Worm (Caenorhabditis elegans) whole organism, L2 larva: ENCODE measurements around the gene B0250.8.

Experiments used
- C34F6.9 ChIP-seq: fragments of 150-350 bp; optimal IDR thresholded peaks from 2 replicates; lab custom pipeline; 2014; ENCODE audit warnings: missing biosample characterization, missing genetic modification characterization
- F13H6.1 ChIP-seq: sonication (generic microtip); optimal IDR thresholded peaks from 2 replicates; lab custom pipeline; 2016; ENCODE audit warnings: missing genetic modification characterization, missing compliant biosample characterization
- R02D3.7 ChIP-seq: fragments of 150-350 bp; optimal IDR thresholded peaks from 2 replicates; lab custom pipeline; 2014; ENCODE audit warnings: missing biosample characterization, missing genetic modification characterization
- Y55F3AM.14 ChIP-seq: fragments of 200-800 bp; sonication (Bioruptor generic); optimal IDR thresholded peaks from 2 replicates; lab custom pipeline; 2018; ENCODE audit warnings: mild to moderate bottlenecking, missing genetic modification characterization, missing compliant biosample characterization
- alr-1 ChIP-seq: fragments of 150-350 bp; optimal IDR thresholded peaks from 2 replicates; lab custom pipeline; 2014; ENCODE audit warnings: missing biosample characterization, missing genetic modification characterization
- aly-2 ChIP-seq: fragments of 150-350 bp; optimal IDR thresholded peaks from 2 replicates; lab custom pipeline; 2014; ENCODE audit warnings: missing biosample characterization, missing genetic modification characterization
- ama-1 ChIP-seq: fragments of 150-350 bp; optimal IDR thresholded peaks from 2 replicates; lab custom pipeline; 2018; ENCODE audit warnings: inconsistent platforms
- blmp-1 ChIP-seq: sonication (generic microtip); optimal IDR thresholded peaks from 2 replicates; lab custom pipeline; 2017; ENCODE audit warnings: missing genetic modification characterization, mild to moderate bottlenecking, missing compliant biosample characterization, antibody characterized with exemption, moderate library complexity; ENCODE audit not compliant: insufficient read depth
- ceh-16 ChIP-seq: fragments of 150-350 bp; optimal IDR thresholded peaks from 2 replicates; lab custom pipeline; 2014; ENCODE audit warnings: missing biosample characterization, missing genetic modification characterization
- ceh-82 ChIP-seq: fragments of 150-350 bp; optimal IDR thresholded peaks from 2 replicates; lab custom pipeline; 2014; ENCODE audit warnings: missing biosample characterization, missing genetic modification characterization
- crh-2 ChIP-seq: sonication (generic microtip); optimal IDR thresholded peaks from 2 replicates; lab custom pipeline; 2017; ENCODE audit warnings: missing biosample characterization, missing genetic modification characterization
- dmd-4 ChIP-seq: sonication (generic microtip); optimal IDR thresholded peaks from 2 replicates; lab custom pipeline; 2017; ENCODE audit warnings: missing biosample characterization, missing genetic modification characterization
- egl-27 ChIP-seq: sonication (generic microtip); optimal IDR thresholded peaks from 3 replicates; lab custom pipeline; 2017; ENCODE audit warnings: missing biosample characterization, missing genetic modification reagents, missing genetic modification characterization
- elt-3 ChIP-seq: sonication (generic microtip); optimal IDR thresholded peaks from 2 replicates; lab custom pipeline; 2017; ENCODE audit warnings: missing biosample characterization, missing genetic modification characterization
- fos-1 ChIP-seq: fragments of 150-350 bp; optimal IDR thresholded peaks from 2 replicates; lab custom pipeline; 2014; ENCODE audit warnings: missing biosample characterization, missing genetic modification characterization
- gmeb-1 ChIP-seq: fragments of 150-350 bp; optimal IDR thresholded peaks from 2 replicates; lab custom pipeline; 2014; ENCODE audit warnings: missing biosample characterization, missing genetic modification characterization
- lin-11 ChIP-seq: fragments of 150-350 bp; sonication (generic microtip); optimal IDR thresholded peaks from 2 replicates; lab custom pipeline; 2014; ENCODE audit warnings: missing biosample characterization, missing genetic modification characterization, inconsistent platforms, mixed read lengths
- lin-13 ChIP-seq: fragments of 150-350 bp; optimal IDR thresholded peaks from 2 replicates; lab custom pipeline; 2014; ENCODE audit warnings: missing biosample characterization, missing genetic modification reagents, missing genetic modification characterization
- lsy-2 ChIP-seq, 2 experiments: fragments of 150-350 bp in 1 of 2; sonication (generic microtip) in 1 of 2; optimal IDR thresholded peaks; 2 replicates each; lab custom pipeline; 2014 to 2017; ENCODE audit warnings: missing biosample characterization in 2 of 2, missing genetic modification characterization in 2 of 2
- mab-5 ChIP-seq: fragments of 150-350 bp; optimal IDR thresholded peaks from 2 replicates; lab custom pipeline; 2014; ENCODE audit warnings: missing biosample characterization, missing genetic modification characterization
- mdl-1 ChIP-seq, 2 experiments: fragments of 150-350 bp in 1 of 2; sonication (generic microtip) in 1 of 2; optimal IDR thresholded peaks; 2 replicates each; lab custom pipeline; 2017; ENCODE audit warnings: missing biosample characterization in 2 of 2, missing genetic modification characterization in 2 of 2
- nhr-10 ChIP-seq: sonication (generic microtip); optimal IDR thresholded peaks from 2 replicates; lab custom pipeline; 2017; ENCODE audit warnings: missing biosample characterization, missing genetic modification characterization
- nhr-11 ChIP-seq: fragments of 150-350 bp; optimal IDR thresholded peaks from 2 replicates; lab custom pipeline; 2014; ENCODE audit warnings: missing biosample characterization, missing genetic modification characterization
- nhr-12 ChIP-seq: fragments of 150-350 bp; optimal IDR thresholded peaks from 2 replicates; lab custom pipeline; 2014; ENCODE audit warnings: missing biosample characterization, missing genetic modification characterization
- nhr-129 ChIP-seq: fragments of 150-350 bp; optimal IDR thresholded peaks from 2 replicates; lab custom pipeline; 2014; ENCODE audit warnings: missing biosample characterization, missing genetic modification characterization
- nhr-23 ChIP-seq: fragments of 150-350 bp; optimal IDR thresholded peaks from 2 replicates; lab custom pipeline; 2014; ENCODE audit warnings: missing biosample characterization, missing genetic modification reagents, missing genetic modification characterization
- nhr-237 ChIP-seq: fragments of 150-350 bp; optimal IDR thresholded peaks from 2 replicates; lab custom pipeline; 2014; ENCODE audit warnings: missing biosample characterization, missing genetic modification characterization
- nhr-25 ChIP-seq: fragments of 150-350 bp; sonication (generic microtip); optimal IDR thresholded peaks from 3 replicates; lab custom pipeline; 2014; ENCODE audit warnings: missing biosample characterization, missing genetic modification characterization
- nhr-6 ChIP-seq: fragments of 150-350 bp; optimal IDR thresholded peaks from 2 replicates; lab custom pipeline; 2014; ENCODE audit warnings: missing biosample characterization, missing genetic modification characterization
- peb-1 ChIP-seq: fragments of 150-350 bp; optimal IDR thresholded peaks from 2 replicates; lab custom pipeline; 2014; ENCODE audit warnings: missing biosample characterization, missing genetic modification characterization
- skn-1 ChIP-seq: sonication (generic microtip); optimal IDR thresholded peaks from 2 replicates; lab custom pipeline; 2017; ENCODE audit warnings: missing biosample characterization, missing genetic modification characterization
- sma-3 ChIP-seq: sonication (generic microtip); optimal IDR thresholded peaks from 2 replicates; lab custom pipeline; 2016; ENCODE audit warnings: missing genetic modification reagents, missing genetic modification characterization, missing compliant biosample characterization
- sma-9 ChIP-seq, 2 experiments: fragments of 150-350 bp in 1 of 2; sonication (generic microtip) in 1 of 2; optimal IDR thresholded peaks; 2 replicates each; lab custom pipeline; 2014 to 2016; ENCODE audit warnings: missing genetic modification characterization in 2 of 2, mild to moderate bottlenecking in 1 of 2, missing biosample characterization in 1 of 2, missing compliant biosample characterization in 1 of 2, missing genetic modification reagents in 1 of 2, moderate library complexity in 1 of 2
- snpc-4 ChIP-seq: fragments of 150-350 bp; optimal IDR thresholded peaks from 2 replicates; lab custom pipeline; 2014; ENCODE audit warnings: missing biosample characterization, missing genetic modification characterization
- unc-39 ChIP-seq: fragments of 150-350 bp; optimal IDR thresholded peaks from 2 replicates; lab custom pipeline; 2014; ENCODE audit warnings: missing biosample characterization, missing genetic modification characterization
- unc-55 ChIP-seq: fragments of 150-350 bp; sonication (generic microtip); optimal IDR thresholded peaks from 3 replicates; lab custom pipeline; 2014; ENCODE audit warnings: missing biosample characterization, missing genetic modification reagents, missing genetic modification characterization
- unc-62 ChIP-seq: fragments of 150-350 bp; optimal IDR thresholded peaks from 2 replicates; lab custom pipeline; 2014; ENCODE audit warnings: missing biosample characterization, missing genetic modification reagents, missing genetic modification characterization
- zag-1 ChIP-seq: fragments of 150-350 bp; optimal IDR thresholded peaks from 2 replicates; lab custom pipeline; 2014; ENCODE audit warnings: missing biosample characterization, missing genetic modification characterization
- ztf-1 ChIP-seq: fragments of 200-800 bp; sonication (Bioruptor generic); conservative IDR thresholded peaks from 2 replicates; pipeline ENCODE4 v1.3.6; 2022; ENCODE audit warnings: missing genetic modification characterization, missing compliant biosample characterization
- ztf-11 ChIP-seq: sonication (generic microtip); optimal IDR thresholded peaks from 2 replicates; lab custom pipeline; 2017; ENCODE audit warnings: missing biosample characterization, missing genetic modification characterization

The B0250.8 gene

DNA sequence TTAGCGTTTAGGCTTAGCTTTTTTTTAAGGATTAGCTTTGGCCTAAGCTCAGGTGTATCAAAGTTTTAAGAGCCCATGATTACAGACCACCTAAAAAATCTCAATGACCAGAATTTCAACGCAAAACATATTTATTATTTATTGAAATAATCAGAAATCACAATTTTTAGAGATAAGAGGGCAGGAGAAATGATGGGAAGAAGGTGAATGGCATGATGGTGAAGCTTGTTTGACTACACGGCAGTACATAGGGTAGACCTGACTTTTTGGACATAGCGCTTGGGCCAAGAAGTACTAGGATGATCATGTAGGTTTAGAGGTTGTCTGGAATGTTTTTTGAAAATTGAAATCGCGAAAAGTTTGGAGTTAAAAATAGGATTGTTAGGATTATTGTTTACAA is 29.4 kb upstream of the B0250.8 start:
- TF ChIP-seq zag-1 (tag; lab: Kevin White, UChicago), result no peak
- no peak for TF ChIP-seq nhr-11
- TF ChIP-seq fos-1 (tag; lab: Kevin White, UChicago), result peak; percentile 34

DNA sequence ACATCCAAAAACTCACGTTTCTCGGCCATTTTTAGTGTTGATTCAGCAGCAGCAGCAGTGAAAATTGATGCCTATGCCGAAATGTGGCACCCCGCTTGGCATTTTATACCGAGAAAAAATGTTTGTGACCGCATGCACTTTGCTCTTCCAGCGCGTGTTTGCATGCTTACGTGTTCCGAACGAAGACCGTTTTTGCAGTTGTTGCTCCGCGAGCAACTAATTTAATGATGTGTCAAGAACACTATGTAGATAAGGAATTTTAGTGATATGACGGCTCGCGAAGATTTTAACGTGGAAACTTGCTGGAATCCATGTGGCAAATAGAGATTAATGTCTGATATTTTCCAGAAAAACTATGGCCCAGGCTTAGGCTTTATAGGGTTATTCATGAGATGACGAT is 28.7 kb upstream of the B0250.8 start, which contains the start of gene dct-16:
Gene dct-16, minus strand, starts transcription at position 78 of the 400 bp plus-strand sequence.
- TF ChIP-seq gmeb-1 (tag; lab: Kevin White, UChicago) (peak; percentile 15), mab-5 (tag; lab: Kevin White, UChicago) (no peak), nhr-10 (tag; lab: Kevin White, UChicago) (no peak), ama-1 (lab: Kevin White, UChicago) (no peak), blmp-1 (tag; lab: Kevin White, UChicago) (no peak), nhr-23 (no peak), nhr-6 (tag; lab: Kevin White, UChicago) (no peak), sma-9 (GFP tag; optimal IDR thresholded peaks at IDR 0.05; lab: Kevin White, UChicago) (peak; percentile 68), sma-9 (tag; optimal IDR thresholded peaks at IDR 0.05; lab: Kevin White, UChicago) (no peak), Y55F3AM.14 (GFP tag; lab: Kevin White, UChicago) (no peak), aly-2 (tag; lab: Kevin White, UChicago) (no peak), ceh-82 (no peak), R02D3.7 (tag; lab: Kevin White, UChicago) (no peak), nhr-11 (no peak), nhr-12 (no peak), F13H6.1 (tag; lab: Kevin White, UChicago) (peak; percentile 5), C34F6.9 (tag; lab: Kevin White, UChicago) (no peak), sma-3 (no peak), crh-2 (peak; percentile 74), mdl-1 (tag; optimal IDR thresholded peaks at IDR 0.05; lab: Kevin White, UChicago) (peak in 1 of 2 experiments; percentile 29), skn-1 (tag; lab: Kevin White, UChicago) (no peak), ztf-1 (GFP tag; lab: Robert Waterston, UW) (no peak), unc-62 (no peak), fos-1 (tag; lab: Kevin White, UChicago) (peak; percentile 58), ceh-16 (no peak), nhr-237 (tag; lab: Kevin White, UChicago) (no peak)

DNA sequence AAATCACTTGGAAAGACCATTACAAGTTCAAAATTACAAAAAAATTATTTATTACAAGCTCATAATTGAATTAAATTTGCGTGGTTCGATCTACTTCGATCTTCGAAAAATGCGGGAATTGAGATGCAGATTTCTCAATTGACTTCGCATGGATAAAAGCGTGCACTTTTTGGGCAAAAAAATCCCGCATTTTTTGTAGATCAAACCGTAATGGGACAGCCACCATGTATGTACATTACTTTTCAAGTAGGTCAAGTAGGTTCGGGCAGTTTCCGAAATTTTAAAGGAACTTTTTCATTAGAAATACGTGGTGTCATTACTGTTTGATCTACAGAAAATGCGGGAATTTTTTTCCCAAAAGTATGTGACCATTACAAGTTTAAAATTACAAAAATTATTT is 27.3 kb upstream of the B0250.8 start:
- TF ChIP-seq lin-13 (GFP tag; lab: Kevin White, UChicago) (no peak), peb-1 (tag; lab: Kevin White, UChicago) (no peak), lsy-2 (tag; optimal IDR thresholded peaks at IDR 0.05; lab: Kevin White, UChicago) (no peak), unc-39 (tag; lab: Kevin White, UChicago) (no peak), crh-2 (peak; percentile 26), fos-1 (tag; lab: Kevin White, UChicago) (peak; percentile 31)

DNA sequence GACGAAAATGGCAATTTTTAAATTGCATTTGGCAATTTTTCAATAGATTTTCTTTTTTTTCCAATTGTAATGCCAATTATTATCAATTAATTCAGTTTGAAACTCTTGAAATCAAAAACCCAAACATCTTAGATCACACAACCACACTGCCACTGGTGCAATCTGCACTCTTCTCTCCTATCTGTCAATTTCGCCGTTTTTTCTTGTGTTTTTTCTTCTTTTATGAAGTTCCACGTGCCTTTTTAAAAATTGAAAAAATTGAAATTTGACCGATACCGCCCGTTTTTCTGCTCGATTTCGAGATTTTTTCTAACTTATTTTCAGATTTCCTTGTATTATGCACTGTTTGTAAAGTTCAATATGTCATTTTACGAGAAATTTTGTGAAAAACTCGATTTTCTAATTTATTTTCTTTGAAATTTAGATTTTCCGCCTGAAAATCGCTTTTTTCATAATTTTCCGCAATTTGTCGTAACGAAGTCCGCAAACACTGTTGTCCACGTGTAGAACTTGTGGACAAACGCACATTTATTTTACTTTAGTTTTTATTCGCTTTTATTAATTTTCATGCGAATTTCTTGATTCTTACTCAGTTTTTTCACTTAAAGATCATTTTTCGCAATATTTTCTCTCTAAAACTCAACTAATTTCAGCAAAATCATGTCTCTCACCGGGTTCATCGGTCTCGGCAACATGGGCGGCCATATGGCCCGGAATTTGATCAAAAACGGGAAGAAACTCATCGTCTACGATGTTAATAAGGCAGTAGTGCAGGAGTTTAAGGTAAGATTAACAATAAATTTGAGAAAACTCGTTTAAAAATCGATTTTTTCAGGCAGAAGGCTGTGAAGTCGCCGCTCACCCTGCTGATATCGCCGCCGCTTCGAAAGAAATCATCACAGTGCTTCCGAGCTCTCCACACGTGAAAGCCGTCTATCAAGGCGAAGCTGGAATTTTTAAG is 23.3 kb upstream of the B0250.8 start, which contains the start of gene B0250.5:
Gene B0250.5, plus strand, starts transcription at position 654 of the 961 bp plus-strand sequence.
- TF ChIP-seq Y55F3AM.14 (GFP tag; lab: Kevin White, UChicago) (no peak), lsy-2 (tag; optimal IDR thresholded peaks at IDR 0.05; lab: Kevin White, UChicago) (peak; percentile 56 to 66), nhr-25 (peak; percentile 21), snpc-4 (tag; lab: Kevin White, UChicago) (no peak), elt-3 (tag; lab: Kevin White, UChicago) (no peak), sma-3 (peak; percentile 37), nhr-12 (no peak), crh-2 (peak; percentile 69), nhr-129 (tag; lab: Kevin White, UChicago) (no peak), zag-1 (tag; lab: Kevin White, UChicago) (no peak), nhr-11 (no peak), R02D3.7 (tag; lab: Kevin White, UChicago) (no peak), unc-55 (GFP tag; lab: Kevin White, UChicago) (peak; percentile 70), lin-11 (tag; lab: Kevin White, UChicago) (no peak), C34F6.9 (tag; lab: Kevin White, UChicago) (peak; percentile 65), lin-13 (GFP tag; lab: Kevin White, UChicago) (peak; percentile 13), dmd-4 (tag; lab: Kevin White, UChicago) (no peak), skn-1 (tag; lab: Kevin White, UChicago) (no peak), F13H6.1 (tag; lab: Kevin White, UChicago) (peak; percentile 10), ztf-11 (no peak), mdl-1 (tag; optimal IDR thresholded peaks at IDR 0.05; lab: Kevin White, UChicago) (no peak), alr-1 (tag; lab: Kevin White, UChicago) (no peak), ceh-16 (no peak), egl-27 (tag; lab: Kevin White, UChicago) (no peak), nhr-237 (tag; lab: Kevin White, UChicago) (no peak), gmeb-1 (tag; lab: Kevin White, UChicago) (peak; percentile 20)
